Fruit fly (Drosophila melanogaster) whole organism, embryonic: ENCODE data around the gene Glut3.
A peak's percentile ranks its signal among the peaks of the same experiment; 100 is the strongest.

Source experiments
- ATbp ChIP-seq: fragments of 200-800 bp; sonication (Bioruptor generic); optimal IDR thresholded peaks from 2 replicates; lab custom pipeline; 2017; ENCODE audit warnings: missing biosample characterization, mild to moderate bottlenecking, missing genetic modification characterization, missing genetic modification reagents
- Abd-B ChIP-seq: fragments of 200-800 bp; sonication (Bioruptor generic); optimal IDR thresholded peaks from 2 replicates; lab custom pipeline; 2018; ENCODE audit warnings: missing biosample characterization, mild to moderate bottlenecking, missing genetic modification characterization, moderate library complexity
- Awh ChIP-seq: fragments of 200-800 bp; sonication (Bioruptor generic); IDR thresholded peaks from 2 replicates; pipeline ENCODE4, ENCODE4 v1.3.6; 2022; ENCODE audit warnings: missing biosample characterization, missing genetic modification characterization
- C15 ChIP-seq: fragments of 200-800 bp; sonication (Bioruptor generic); IDR thresholded peaks from 3 replicates; pipeline ENCODE4 v1.3.6; 2022; ENCODE audit warnings: missing biosample characterization, missing genetic modification characterization
- CG11456 ChIP-seq: fragments of 200-800 bp; sonication (Bioruptor generic); IDR thresholded peaks from 3 replicates; pipeline ENCODE4 v1.3.6; 2022; ENCODE audit warnings: missing biosample characterization, missing genetic modification characterization
- CG11504 ChIP-seq: fragments of 200-800 bp; sonication (Bioruptor generic); optimal IDR thresholded peaks from 3 replicates; lab custom pipeline; 2019; ENCODE audit warnings: missing biosample characterization, mild to moderate bottlenecking, missing genetic modification characterization, moderate library complexity
- CG12659 ChIP-seq: fragments of 200-800 bp; sonication (Bioruptor generic); optimal IDR thresholded peaks from 3 replicates; lab custom pipeline; 2017; ENCODE audit warnings: mild to moderate bottlenecking, missing biosample characterization, missing genetic modification reagents, missing genetic modification characterization
- CG13624 ChIP-seq: fragments of 200-800 bp; sonication (Bioruptor generic); optimal IDR thresholded peaks from 2 replicates; lab custom pipeline; 2016; ENCODE audit warnings: missing biosample characterization, missing genetic modification characterization
- CG15479 ChIP-seq: fragments of 200-800 bp; sonication (Bioruptor generic); optimal IDR thresholded peaks from 3 replicates; lab custom pipeline; 2019; ENCODE audit warnings: missing biosample characterization, mild to moderate bottlenecking, missing genetic modification characterization, moderate library complexity
- CG1602 ChIP-seq: fragments of 200-800 bp; sonication (Bioruptor generic); optimal IDR thresholded peaks from 3 replicates; lab custom pipeline; 2016; ENCODE audit warnings: missing biosample characterization, missing genetic modification characterization
- CG16813 ChIP-seq: fragments of 200-800 bp; sonication (Bioruptor generic); IDR thresholded peaks from 3 replicates; pipeline ENCODE4 v1.3.6; 2022; ENCODE audit warnings: missing biosample characterization, missing genetic modification characterization; ENCODE audit not compliant: partially characterized antibody
- CG3726 ChIP-seq: fragments of 200-800 bp; sonication (Bioruptor generic); IDR thresholded peaks from 3 replicates; pipeline ENCODE4, ENCODE4 v1.3.6; 2022; ENCODE audit warnings: missing biosample characterization, missing genetic modification characterization
- CG4854 ChIP-seq: fragments of 200-800 bp; sonication (Bioruptor generic); optimal IDR thresholded peaks from 2 replicates; lab custom pipeline; 2016; ENCODE audit warnings: missing biosample characterization, missing genetic modification characterization, inconsistent platforms
- CG6254 ChIP-seq: fragments of 200-800 bp; sonication (Bioruptor generic); optimal IDR thresholded peaks from 3 replicates; lab custom pipeline; 2017; ENCODE audit warnings: mild to moderate bottlenecking, missing biosample characterization, missing genetic modification reagents, missing genetic modification characterization
- CG6689 ChIP-seq: fragments of 200-800 bp; sonication (Bioruptor generic); IDR thresholded peaks from 2 replicates; pipeline ENCODE4 v1.3.6; 2022; ENCODE audit warnings: missing biosample characterization, missing genetic modification characterization
- CG6791 ChIP-seq: fragments of 200-800 bp; sonication (Bioruptor generic); IDR thresholded peaks from 3 replicates; pipeline ENCODE4 v1.3.6; 2022; ENCODE audit warnings: missing biosample characterization, missing genetic modification characterization; ENCODE audit not compliant: partially characterized antibody
- CG7271 ChIP-seq: fragments of 200-800 bp; sonication (Bioruptor generic); optimal IDR thresholded peaks from 2 replicates; lab custom pipeline; 2018; ENCODE audit warnings: missing biosample characterization, mild to moderate bottlenecking, missing genetic modification characterization, moderate library complexity
- CG9609 ChIP-seq: fragments of 200-800 bp; sonication (Bioruptor generic); optimal IDR thresholded peaks from 3 replicates; lab custom pipeline; 2016; ENCODE audit warnings: missing biosample characterization, missing genetic modification characterization
- CG9797 ChIP-seq: fragments of 200-800 bp; sonication (Bioruptor generic); optimal IDR thresholded peaks from 3 replicates; lab custom pipeline; 2018; ENCODE audit warnings: missing biosample characterization, mild to moderate bottlenecking, missing genetic modification characterization
- Dbx ChIP-seq: fragments of 200-800 bp; sonication (Bioruptor generic); IDR thresholded peaks from 3 replicates; pipeline ENCODE4 v1.3.6; 2022; ENCODE audit warnings: missing biosample characterization, missing genetic modification characterization
- Gug ChIP-seq: fragments of 200-800 bp; sonication (Bioruptor generic); IDR thresholded peaks from 4 replicates; pipeline ENCODE4 v1.3.6; 2022; ENCODE audit warnings: missing biosample characterization, missing genetic modification characterization
- Hr3 ChIP-seq: fragments of 200-800 bp; sonication (Bioruptor generic); optimal IDR thresholded peaks from 3 replicates; lab custom pipeline; 2016; ENCODE audit warnings: missing biosample characterization, missing genetic modification characterization
- Myb ChIP-seq: fragments of 200-800 bp; sonication (Bioruptor generic); optimal IDR thresholded peaks from 2 replicates; lab custom pipeline; 2016; ENCODE audit warnings: missing biosample characterization, missing genetic modification characterization
- NC2β ChIP-seq: fragments of 200-800 bp; sonication (Bioruptor generic); optimal IDR thresholded peaks from 2 replicates; lab custom pipeline; 2016; ENCODE audit warnings: missing biosample characterization, missing genetic modification characterization
- Side ChIP-seq: fragments of 200-800 bp; sonication (Bioruptor generic); optimal IDR thresholded peaks from 2 replicates; lab custom pipeline; 2016; ENCODE audit warnings: missing biosample characterization, missing genetic modification characterization
- TFAM ChIP-seq: fragments of 200-800 bp; sonication (Bioruptor generic); optimal IDR thresholded peaks from 2 replicates; lab custom pipeline; 2017; ENCODE audit warnings: missing biosample characterization, missing genetic modification characterization, inconsistent platforms
- abd-A ChIP-seq: fragments of 200-800 bp; sonication (Bioruptor generic); optimal IDR thresholded peaks from 3 replicates; lab custom pipeline; 2019; ENCODE audit warnings: missing biosample characterization, mild to moderate bottlenecking, missing genetic modification characterization, moderate library complexity
- ase ChIP-seq: fragments of 200-800 bp; sonication (Bioruptor generic); IDR thresholded peaks from 3 replicates; pipeline ENCODE4 v1.3.6; 2022; ENCODE audit warnings: missing biosample characterization, missing genetic modification characterization
- cad ChIP-seq: fragments of >200 bp; optimal IDR thresholded peaks from 2 replicates; lab custom pipeline; 2017; ENCODE audit warnings: missing biosample characterization, missing genetic modification characterization
- cas ChIP-seq: fragments of 200-800 bp; sonication (Bioruptor generic); IDR thresholded peaks from 2 replicates; pipeline ENCODE4 v1.3.6; 2022; ENCODE audit warnings: missing biosample characterization, missing genetic modification characterization
- cg ChIP-seq: fragments of 200-800 bp; sonication (Bioruptor generic); optimal IDR thresholded peaks from 3 replicates; lab custom pipeline; 2019; ENCODE audit warnings: missing biosample characterization, mild to moderate bottlenecking, missing genetic modification characterization, moderate library complexity
- da ChIP-seq: fragments of 200-800 bp; sonication (Bioruptor generic); optimal IDR thresholded peaks from 2 replicates; lab custom pipeline; 2016; ENCODE audit warnings: missing biosample characterization, missing genetic modification characterization
- dpn ChIP-seq, 2 experiments: fragments of 200-800 bp; sonication (Bioruptor generic); optimal IDR thresholded peaks; 3 replicates each; lab custom pipeline; 2016; ENCODE audit warnings: missing biosample characterization in 2 of 2, missing genetic modification characterization in 2 of 2
- eve ChIP-seq, 2 experiments: fragments of >200 bp; optimal IDR thresholded peaks; 2 replicates each; lab custom pipeline; 2017; ENCODE audit warnings: missing biosample characterization in 2 of 2, missing genetic modification characterization in 2 of 2
- eyg ChIP-seq: fragments of 200-800 bp; sonication (Bioruptor generic); optimal IDR thresholded peaks from 3 replicates; lab custom pipeline; 2016; ENCODE audit warnings: missing biosample characterization, missing genetic modification characterization
- gro ChIP-seq: fragments of 200-800 bp; sonication (Bioruptor generic); optimal IDR thresholded peaks from 2 replicates; lab custom pipeline; 2016; ENCODE audit warnings: missing biosample characterization, missing genetic modification characterization
- hb ChIP-seq: fragments of 200-800 bp; sonication (Bioruptor generic); IDR thresholded peaks from 3 replicates; pipeline ENCODE4 v1.3.6; 2022; ENCODE audit warnings: missing biosample characterization, missing genetic modification characterization; ENCODE audit not compliant: partially characterized antibody
- her ChIP-seq: fragments of 200-800 bp; sonication (Bioruptor generic); optimal IDR thresholded peaks from 2 replicates; lab custom pipeline; 2016; ENCODE audit warnings: missing biosample characterization, missing genetic modification characterization
- jigr1 ChIP-seq: fragments of 200-800 bp; sonication (Bioruptor generic); IDR thresholded peaks from 3 replicates; pipeline ENCODE4 v1.3.6; 2022; ENCODE audit warnings: missing biosample characterization, missing genetic modification characterization
- kni ChIP-seq: fragments of 200-800 bp; sonication (Bioruptor generic); optimal IDR thresholded peaks from 3 replicates; lab custom pipeline; 2017; ENCODE audit warnings: mild to moderate bottlenecking, missing biosample characterization, missing genetic modification reagents, missing genetic modification characterization
- lab ChIP-seq: fragments of 200-800 bp; sonication (Bioruptor generic); optimal IDR thresholded peaks from 3 replicates; lab custom pipeline; 2017; ENCODE audit warnings: missing biosample characterization, missing genetic modification characterization, mild to moderate bottlenecking, moderate library complexity, missing genetic modification reagents
- mld ChIP-seq: fragments of 200-800 bp; sonication (Bioruptor generic); IDR thresholded peaks from 3 replicates; pipeline ENCODE4 v1.3.6; 2022; ENCODE audit warnings: missing biosample characterization, missing genetic modification characterization; ENCODE audit not compliant: partially characterized antibody
- nerfin-1 ChIP-seq: fragments of 200-800 bp; sonication (Bioruptor generic); optimal IDR thresholded peaks from 3 replicates; lab custom pipeline; 2019; ENCODE audit warnings: missing biosample characterization, mild to moderate bottlenecking, missing genetic modification characterization, moderate library complexity
- org-1 ChIP-seq: fragments of 200-800 bp; sonication (Bioruptor generic); optimal IDR thresholded peaks from 2 replicates; lab custom pipeline; 2017; ENCODE audit warnings: missing biosample characterization, missing genetic modification characterization
- seq ChIP-seq: fragments of 200-800 bp; sonication (Bioruptor generic); IDR thresholded peaks from 2 replicates; pipeline ENCODE4 v1.3.6; 2022; ENCODE audit warnings: missing biosample characterization, missing genetic modification characterization
- sisA ChIP-seq: fragments of 200-800 bp; sonication (Bioruptor generic); IDR thresholded peaks from 2 replicates; pipeline ENCODE4 v1.3.6; 2022; ENCODE audit warnings: missing biosample characterization, missing genetic modification characterization
- ttk ChIP-seq: fragments of 200-800 bp; sonication (Bioruptor generic); IDR thresholded peaks from 2 replicates; pipeline ENCODE4 v2.1.2; 2022; ENCODE audit warnings: missing biosample characterization, missing genetic modification characterization
- z ChIP-seq: fragments of 200-800 bp; sonication (Bioruptor generic); IDR thresholded peaks from 3 replicates; pipeline ENCODE4 v1.3.6; 2022; ENCODE audit warnings: missing biosample characterization, missing genetic modification characterization
- zfh1 ChIP-seq: fragments of 200-800 bp; sonication (Bioruptor generic); IDR thresholded peaks from 3 replicates; pipeline ENCODE4 v1.3.6; 2022; ENCODE audit warnings: missing biosample characterization, missing genetic modification characterization

Gene Glut3

DNA sequence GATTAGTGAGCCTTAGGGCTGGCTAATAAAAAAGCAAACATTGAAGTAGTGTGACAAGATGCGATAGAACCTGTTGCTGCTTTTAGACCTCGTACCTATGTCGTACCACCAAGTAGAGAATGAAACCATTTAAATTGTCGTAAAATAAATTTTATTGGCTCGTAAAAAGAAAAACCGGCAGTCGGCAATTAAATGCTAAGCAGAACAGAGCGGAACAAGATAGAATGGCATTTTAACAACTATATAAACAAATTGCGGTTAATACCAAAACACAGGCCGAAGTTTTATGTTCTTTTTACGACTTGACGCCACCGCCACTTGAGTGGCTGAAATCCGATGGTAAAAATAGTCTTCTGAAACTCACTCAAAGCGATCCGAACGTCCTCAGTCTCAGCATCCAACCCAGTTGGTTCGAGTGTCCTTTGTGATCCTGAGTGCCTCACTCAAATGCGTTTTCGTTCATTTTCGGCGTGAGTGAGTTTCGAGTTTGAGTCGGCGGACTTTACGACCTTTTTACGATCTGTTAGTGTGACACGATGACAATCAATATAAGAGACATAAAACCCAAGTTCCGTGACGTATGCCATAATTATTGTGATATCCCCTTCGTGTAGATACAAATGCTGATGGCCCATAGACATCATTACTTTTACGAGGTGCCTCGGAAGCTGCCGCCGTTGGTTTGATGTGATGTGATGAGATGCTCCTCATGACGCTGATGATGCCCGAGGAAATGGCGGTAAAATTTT, 44.9 kb upstream of the Glut3 start (continued):
- TF ChIP-seq CG6791 (GFP tag; lab: Robert Waterston, UW) (no peak), jigr1 (GFP tag; lab: Robert Waterston, UW) (no peak), CG4854 (GFP tag; lab: Kevin White, UChicago) (no peak), CG15479 (GFP tag; lab: Kevin White, UChicago) (no peak), Awh (GFP tag; lab: Robert Waterston, UW) (0 out of 2 replicates have a peak, but pooled peaks have one; percentile 41), TFAM (no peak), CG16813 (GFP tag; lab: Robert Waterston, UW) (no peak), zfh1 (GFP tag; lab: Robert Waterston, UW) (no peak), ttk (GFP tag; lab: Robert Waterston, UW) (no peak), CG11456 (GFP tag; lab: Robert Waterston, UW) (no peak), abd-A (tag; lab: Kevin White, UChicago) (peak; percentile 99), cas (GFP tag; lab: Robert Waterston, UW) (no peak), da (GFP tag; lab: Kevin White, UChicago) (no peak), Gug (GFP tag; lab: Robert Waterston, UW) (no peak), Myb (GFP tag; lab: Kevin White, UChicago) (no peak), cad (GFP tag; lab: Kevin White, UChicago) (peak; percentile 56), CG1602 (no peak), ase (GFP tag; lab: Robert Waterston, UW) (no peak), NC2β (GFP tag; lab: Kevin White, UChicago) (no peak), cg (GFP tag; lab: Kevin White, UChicago) (no peak), eyg (no peak), CG11504 (tag; lab: Kevin White, UChicago) (no peak), ATbp (GFP tag; lab: Kevin White, UChicago) (no peak), C15 (GFP tag; lab: Robert Waterston, UW) (no peak), dpn (GFP tag; optimal IDR thresholded peaks at IDR 0.05; lab: Kevin White, UChicago) (no peak), CG3726 (no peak), Dbx (GFP tag; lab: Robert Waterston, UW) (no peak), eve (GFP tag; optimal IDR thresholded peaks at IDR 0.05; lab: Kevin White, UChicago) (no peak), her (GFP tag; lab: Kevin White, UChicago) (no peak), CG6254 (GFP tag; lab: Kevin White, UChicago) (no peak), CG12659 (GFP tag; lab: Kevin White, UChicago) (no peak), kni (peak; percentile 20), CG13624 (GFP tag; lab: Kevin White, UChicago) (no peak), Side (GFP tag; lab: Kevin White, UChicago) (no peak), gro (GFP tag; lab: Kevin White, UChicago) (peak; percentile 71), lab (no peak), Abd-B (GFP tag; lab: Kevin White, UChicago) (peak; percentile 57), Hr3 (no peak), hb (no peak), sisA (GFP tag; lab: Robert Waterston, UW) (no peak), mld (GFP tag; lab: Robert Waterston, UW) (no peak), CG9609 (GFP tag; lab: Kevin White, UChicago) (no peak), CG9797 (no peak), seq (GFP tag; lab: Robert Waterston, UW) (no peak), CG7271 (tag; lab: Kevin White, UChicago) (no peak), nerfin-1 (no peak), CG6689 (no peak), z (GFP tag; lab: Robert Waterston, UW) (peak; percentile 95), org-1 (no peak)
